Worm (Caenorhabditis elegans) whole organism, late embryonic: Measurements from ENCODE around the gene kynu-1.
A peak's percentile ranks its signal among the peaks of the same experiment; 100 is the strongest.

Source experiments
- C38D4.7 ChIP-seq: fragments of 200-800 bp; sonication (Bioruptor generic); optimal IDR thresholded peaks from 2 replicates; lab custom pipeline; 2018; ENCODE audit warnings: mild to moderate bottlenecking, missing genetic modification characterization, moderate library complexity, missing compliant biosample characterization
- K02D7.2 ChIP-seq: sonication (generic microtip); optimal IDR thresholded peaks from 2 replicates; lab custom pipeline; 2017; ENCODE audit warnings: mild to moderate bottlenecking, missing genetic modification characterization, missing compliant biosample characterization
- K09A11.1 ChIP-seq: sonication (generic microtip); optimal IDR thresholded peaks from 2 replicates; lab custom pipeline; 2017; ENCODE audit warnings: antibody characterized with exemption, mild to moderate bottlenecking, missing genetic modification characterization, missing compliant biosample characterization; ENCODE audit not compliant: insufficient read depth
- ahr-1 ChIP-seq: sonication (generic microtip); optimal IDR thresholded peaks from 2 replicates; lab custom pipeline; 2016; ENCODE audit warnings: missing genetic modification characterization, missing compliant biosample characterization
- ceh-2 ChIP-seq: sonication (generic microtip); optimal IDR thresholded peaks from 2 replicates; lab custom pipeline; 2016; ENCODE audit warnings: missing genotype, missing genetic modification characterization, missing compliant biosample characterization
- ceh-22 ChIP-seq: sonication (generic microtip); optimal IDR thresholded peaks from 2 replicates; lab custom pipeline; 2017; ENCODE audit warnings: missing biosample characterization, missing genetic modification characterization
- ceh-30 ChIP-seq: fragments of 150-350 bp; optimal IDR thresholded peaks from 2 replicates; lab custom pipeline; 2014; ENCODE audit warnings: missing biosample characterization, missing genetic modification characterization
- ceh-31 ChIP-seq: sonication (generic microtip); optimal IDR thresholded peaks from 2 replicates; lab custom pipeline; 2016; ENCODE audit warnings: missing genetic modification characterization, missing compliant biosample characterization
- ceh-34 ChIP-seq: sonication (generic microtip); optimal IDR thresholded peaks from 2 replicates; lab custom pipeline; 2016; ENCODE audit warnings: mild to moderate bottlenecking, missing genetic modification characterization, missing compliant biosample characterization
- ceh-45 ChIP-seq: fragments of 200-800 bp; sonication (Bioruptor generic); IDR thresholded peaks from 2 replicates; pipeline ENCODE4 v1.3.6; 2022; ENCODE audit warnings: missing genetic modification reagents, missing genetic modification characterization, missing compliant biosample characterization
- ceh-6 ChIP-seq: fragments of 200-800 bp; sonication (Bioruptor generic); optimal IDR thresholded peaks from 2 replicates; lab custom pipeline; 2018; ENCODE audit warnings: mild to moderate bottlenecking, missing genetic modification characterization, missing compliant biosample characterization
- dmd-4 ChIP-seq: sonication (generic microtip); optimal IDR thresholded peaks from 2 replicates; lab custom pipeline; 2016; ENCODE audit warnings: borderline replicate concordance, missing genetic modification characterization, missing compliant biosample characterization
- elt-4 ChIP-seq: sonication (generic microtip); optimal IDR thresholded peaks from 2 replicates; lab custom pipeline; 2016; ENCODE audit warnings: missing genetic modification characterization, missing compliant biosample characterization
- ets-4 ChIP-seq: sonication (generic microtip); optimal IDR thresholded peaks from 2 replicates; lab custom pipeline; 2016; ENCODE audit warnings: missing genetic modification characterization, missing compliant biosample characterization
- eyg-1 ChIP-seq: sonication (generic microtip); optimal IDR thresholded peaks from 2 replicates; lab custom pipeline; 2016; ENCODE audit warnings: missing genotype, missing genetic modification characterization, missing compliant biosample characterization
- fax-1 ChIP-seq: sonication (generic microtip); optimal IDR thresholded peaks from 2 replicates; lab custom pipeline; 2016; ENCODE audit warnings: missing genotype, missing genetic modification characterization, missing compliant biosample characterization
- fkh-6 ChIP-seq: sonication (generic microtip); optimal IDR thresholded peaks from 2 replicates; lab custom pipeline; 2016; ENCODE audit warnings: missing genetic modification characterization, missing compliant biosample characterization
- gmeb-2 ChIP-seq: sonication (generic microtip); optimal IDR thresholded peaks from 2 replicates; lab custom pipeline; 2016; ENCODE audit warnings: missing genetic modification characterization, inconsistent platforms, missing compliant biosample characterization
- hlh-13 ChIP-seq: fragments of 200-800 bp; sonication (Bioruptor generic); optimal IDR thresholded peaks from 2 replicates; lab custom pipeline; 2018; ENCODE audit warnings: mild to moderate bottlenecking, missing genetic modification characterization, missing compliant biosample characterization
- hlh-15 ChIP-seq: sonication (generic microtip); optimal IDR thresholded peaks from 2 replicates; lab custom pipeline; 2016; ENCODE audit warnings: missing genetic modification characterization, missing compliant biosample characterization
- hlh-30 ChIP-seq: sonication (generic microtip); optimal IDR thresholded peaks from 2 replicates; lab custom pipeline; 2017; ENCODE audit warnings: antibody characterized with exemption, missing genetic modification characterization, missing compliant biosample characterization; ENCODE audit not compliant: insufficient read depth
- hlh-6 ChIP-seq: sonication (generic microtip); optimal IDR thresholded peaks from 2 replicates; lab custom pipeline; 2016; ENCODE audit warnings: missing genotype, missing genetic modification characterization, missing compliant biosample characterization
- lim-6 ChIP-seq: sonication (generic microtip); optimal IDR thresholded peaks from 2 replicates; lab custom pipeline; 2016; ENCODE audit warnings: missing genetic modification characterization, missing compliant biosample characterization
- lin-11 ChIP-seq: fragments of 200-800 bp; sonication (Bioruptor generic); optimal IDR thresholded peaks from 2 replicates; lab custom pipeline; 2018; ENCODE audit warnings: mild to moderate bottlenecking, missing genetic modification characterization, missing compliant biosample characterization
- madf-2 ChIP-seq: sonication (generic microtip); optimal IDR thresholded peaks from 2 replicates; lab custom pipeline; 2017; ENCODE audit warnings: missing genetic modification characterization, missing compliant biosample characterization
- mec-3 ChIP-seq: sonication (generic microtip); optimal IDR thresholded peaks from 2 replicates; lab custom pipeline; 2016; ENCODE audit warnings: borderline replicate concordance, missing genetic modification characterization, missing compliant biosample characterization
- nfya-1 ChIP-seq: sonication (generic microtip); optimal IDR thresholded peaks from 2 replicates; lab custom pipeline; 2017; ENCODE audit warnings: missing genetic modification characterization, mild to moderate bottlenecking, missing compliant biosample characterization, antibody characterized with exemption, moderate library complexity
- nhr-11 ChIP-seq: fragments of 150-350 bp; optimal IDR thresholded peaks from 2 replicates; lab custom pipeline; 2014; ENCODE audit warnings: missing biosample characterization, missing genetic modification characterization
- nhr-232 ChIP-seq: sonication (generic microtip); optimal IDR thresholded peaks from 2 replicates; lab custom pipeline; 2016; ENCODE audit warnings: missing genetic modification characterization, missing compliant biosample characterization
- npax-4 ChIP-seq: sonication (generic microtip); optimal IDR thresholded peaks from 2 replicates; lab custom pipeline; 2016; ENCODE audit warnings: missing genetic modification characterization, missing compliant biosample characterization
- odd-2 ChIP-seq: sonication (generic microtip); optimal IDR thresholded peaks from 2 replicates; lab custom pipeline; 2017; ENCODE audit warnings: antibody characterized with exemption, mild to moderate bottlenecking, missing genetic modification characterization, missing compliant biosample characterization
- pax-1 ChIP-seq: fragments of 150-350 bp; optimal IDR thresholded peaks from 2 replicates; lab custom pipeline; 2014; ENCODE audit warnings: missing biosample characterization, missing genetic modification characterization
- pha-2 ChIP-seq: sonication (generic microtip); optimal IDR thresholded peaks from 2 replicates; lab custom pipeline; 2017; ENCODE audit warnings: mild to moderate bottlenecking, missing genetic modification characterization, missing compliant biosample characterization
- ref-2 ChIP-seq: sonication (generic microtip); optimal IDR thresholded peaks from 2 replicates; lab custom pipeline; 2016; ENCODE audit warnings: missing genetic modification characterization, missing compliant biosample characterization
- sdc-2 ChIP-seq: sonication (generic microtip); optimal IDR thresholded peaks from 2 replicates; lab custom pipeline; 2016; ENCODE audit warnings: missing genotype, missing genetic modification characterization, missing compliant biosample characterization
- sox-2 ChIP-seq: fragments of 200-800 bp; sonication (Bioruptor generic); IDR thresholded peaks from 2 replicates; pipeline ENCODE4 v1.3.6; 2022; ENCODE audit warnings: missing genetic modification reagents, missing genetic modification characterization, missing compliant biosample characterization
- syd-9 ChIP-seq: sonication (generic microtip); optimal IDR thresholded peaks from 2 replicates; lab custom pipeline; 2016; ENCODE audit warnings: mild to moderate bottlenecking, missing genetic modification characterization, moderate library complexity, missing compliant biosample characterization
- tbx-7 ChIP-seq: sonication (generic microtip); optimal IDR thresholded peaks from 2 replicates; lab custom pipeline; 2016; ENCODE audit warnings: missing genotype, missing genetic modification characterization, missing compliant biosample characterization
- unc-3 ChIP-seq, 2 experiments: fragments of 200-800 bp in 1 of 2; sonication (Bioruptor generic) in 1 of 2; sonication (generic microtip) in 1 of 2; conservative IDR thresholded peaks in 1 of 2; optimal IDR thresholded peaks in 1 of 2; 2 replicates each; pipeline versions ENCODE4 v1.3.6 to Lab custom; 2016 to 2022; ENCODE audit warnings: missing compliant biosample characterization in 2 of 2, missing genetic modification characterization in 2 of 2, missing genetic modification reagents in 1 of 2
- unc-42 ChIP-seq: sonication (generic microtip); optimal IDR thresholded peaks from 2 replicates; lab custom pipeline; 2016; ENCODE audit warnings: missing genotype, missing genetic modification characterization, missing compliant biosample characterization
- unc-55 ChIP-seq: sonication (generic microtip); optimal IDR thresholded peaks from 2 replicates; lab custom pipeline; 2017; ENCODE audit warnings: missing biosample characterization, missing genetic modification reagents, missing genetic modification characterization
- unc-86 ChIP-seq: sonication (generic microtip); optimal IDR thresholded peaks from 2 replicates; lab custom pipeline; 2016; ENCODE audit warnings: missing genetic modification characterization, missing compliant biosample characterization
- zip-5 ChIP-seq: sonication (generic microtip); optimal IDR thresholded peaks from 2 replicates; lab custom pipeline; 2016; ENCODE audit warnings: missing genetic modification characterization, missing compliant biosample characterization
- ztf-16 ChIP-seq: sonication (generic microtip); optimal IDR thresholded peaks from 2 replicates; lab custom pipeline; 2017; ENCODE audit warnings: missing genetic modification characterization, missing compliant biosample characterization

The kynu-1 gene

ce11 chrX:6150949-6151519 is 41.9 kb upstream of the kynu-1 start (continued):
- TF ChIP-seq tbx-7 (tag; lab: Kevin White, UChicago) = no peak
- TF ChIP-seq syd-9 = no peak
- peak; percentile 43 for TF ChIP-seq ref-2 (tag; lab: Kevin White, UChicago)
- peak; percentile 58 for TF ChIP-seq ceh-31
- TF ChIP-seq unc-55 (GFP tag; lab: Kevin White, UChicago) = peak; percentile 37
- TF ChIP-seq unc-3 (GFP tag; conservative IDR thresholded peaks at IDR 0.05; lab: Robert Waterston, UW) = no peak
- TF ChIP-seq unc-3 (tag; optimal IDR thresholded peaks at IDR 0.05; lab: Kevin White, UChicago) = no peak
- no peak for TF ChIP-seq ceh-34
- peak; percentile 15 for TF ChIP-seq nfya-1 (tag; lab: Kevin White, UChicago)
- no peak for TF ChIP-seq eyg-1 (tag; lab: Kevin White, UChicago)
- no peak for TF ChIP-seq ceh-6 (GFP tag; lab: Kevin White, UChicago)
- peak; percentile 4 for TF ChIP-seq sdc-2 (tag; lab: Kevin White, UChicago)
- no peak for TF ChIP-seq elt-4 (tag; lab: Kevin White, UChicago)
- TF ChIP-seq nhr-11 (tag; lab: Kevin White, UChicago) = no peak
- no peak for TF ChIP-seq ets-4 (tag; lab: Kevin White, UChicago)
- no peak for TF ChIP-seq fax-1
- TF ChIP-seq unc-42 (tag; lab: Kevin White, UChicago) = no peak
- no peak for TF ChIP-seq unc-86 (tag; lab: Kevin White, UChicago)
- no peak for TF ChIP-seq sox-2 (GFP tag; lab: Robert Waterston, UW)
- TF ChIP-seq zip-5 (tag; lab: Kevin White, UChicago) = no peak
- TF ChIP-seq dmd-4 (tag; lab: Kevin White, UChicago) = no peak
- peak; percentile 21 for TF ChIP-seq C38D4.7
- TF ChIP-seq nhr-232 (tag; lab: Kevin White, UChicago) = no peak
- TF ChIP-seq hlh-15 (tag; lab: Kevin White, UChicago) = no peak
- TF ChIP-seq pax-1 (tag; lab: Kevin White, UChicago) = no peak
- no peak for TF ChIP-seq hlh-30 (tag; lab: Kevin White, UChicago)
- no peak for TF ChIP-seq npax-4 (tag; lab: Kevin White, UChicago)
- no peak for TF ChIP-seq ceh-45 (GFP tag; lab: Robert Waterston, UW)
- no peak for TF ChIP-seq ztf-16 (tag; lab: Kevin White, UChicago)
- TF ChIP-seq lim-6 = no peak
- TF ChIP-seq lin-11 (tag; lab: Kevin White, UChicago) = no peak
- no peak for TF ChIP-seq K02D7.2 (tag; lab: Kevin White, UChicago)

ce11 chrX:6150449-6150848 is 41.3 kb upstream of the kynu-1 start, which contains the start of gene tag-275:
tag-275 (minus strand) TSS chrX:6150549.
- TF ChIP-seq mec-3 (tag; lab: Kevin White, UChicago) (no peak), ceh-45 (GFP tag; lab: Robert Waterston, UW) (no peak), dmd-4 (tag; lab: Kevin White, UChicago) (no peak), madf-2 (no peak), npax-4 (tag; lab: Kevin White, UChicago) (no peak), hlh-6 (tag; lab: Kevin White, UChicago) (no peak), unc-42 (tag; lab: Kevin White, UChicago) (no peak), unc-55 (GFP tag; lab: Kevin White, UChicago) (no peak), tbx-7 (tag; lab: Kevin White, UChicago) (no peak), ceh-2 (tag; lab: Kevin White, UChicago) (no peak)

- TF ChIP-seq C38D4.7 (no peak), unc-55 (GFP tag; lab: Kevin White, UChicago) (peak; percentile 82), ceh-6 (GFP tag; lab: Kevin White, UChicago) (no peak), fax-1 (no peak), ceh-34 (no peak)
These were observed 36.8 kb upstream of the kynu-1 start for ce11 chrX:6145921-6146320.

- TF ChIP-seq unc-55 (GFP tag; lab: Kevin White, UChicago) (no peak), K09A11.1 (no peak), ceh-2 (tag; lab: Kevin White, UChicago) (no peak), mec-3 (tag; lab: Kevin White, UChicago) (no peak), hlh-13 (GFP tag; lab: Kevin White, UChicago) (no peak), lin-11 (tag; lab: Kevin White, UChicago) (no peak), pax-1 (tag; lab: Kevin White, UChicago) (no peak), K02D7.2 (tag; lab: Kevin White, UChicago) (no peak), ceh-30 (no peak), hlh-6 (tag; lab: Kevin White, UChicago) (no peak), ahr-1 (tag; lab: Kevin White, UChicago) (no peak), tbx-7 (tag; lab: Kevin White, UChicago) (no peak), nhr-232 (tag; lab: Kevin White, UChicago) (no peak), gmeb-2 (no peak), ceh-22 (tag; lab: Kevin White, UChicago) (no peak), fkh-6 (tag; lab: Kevin White, UChicago) (no peak), odd-2 (tag; lab: Kevin White, UChicago) (no peak), pha-2 (no peak), hlh-15 (tag; lab: Kevin White, UChicago) (no peak)
These were observed 29.1 kb upstream of the kynu-1 start, which contains the start of gene Y72A10A.1 for ce11 chrX:6138243-6138642. Y72A10A.1 (minus strand) TSS chrX:6138343.
